Worm (Caenorhabditis elegans) whole organism, L3 larva: ENCODE data around the gene F11G11.14.

Experiments used
- R02D3.7 ChIP-seq: fragments of 150-350 bp; optimal IDR thresholded peaks from 2 replicates; lab custom pipeline; 2014; ENCODE audit warnings: missing biosample characterization, missing genetic modification characterization
- ZK546.5 ChIP-seq: sonication (generic microtip); optimal IDR thresholded peaks from 2 replicates; lab custom pipeline; 2017; ENCODE audit warnings: missing biosample characterization, missing genetic modification characterization
- aly-2 ChIP-seq: fragments of 150-350 bp; optimal IDR thresholded peaks from 2 replicates; lab custom pipeline; 2014; ENCODE audit warnings: missing biosample characterization, missing genetic modification characterization
- ama-1 ChIP-seq: fragments of 150-350 bp; optimal IDR thresholded peaks from 2 replicates; lab custom pipeline; 2018
- ceh-16 ChIP-seq: sonication (generic microtip); optimal IDR thresholded peaks from 2 replicates; lab custom pipeline; 2017; ENCODE audit warnings: missing biosample characterization, missing genetic modification characterization
- ceh-28 ChIP-seq: fragments of 150-350 bp; optimal IDR thresholded peaks from 2 replicates; lab custom pipeline; 2014; ENCODE audit warnings: missing biosample characterization, missing genetic modification reagents, missing genetic modification characterization
- ceh-82 ChIP-seq: fragments of 150-350 bp; optimal IDR thresholded peaks from 2 replicates; lab custom pipeline; 2014; ENCODE audit warnings: missing biosample characterization, missing genetic modification characterization
- daf-12 ChIP-seq: fragments of 150-350 bp; optimal IDR thresholded peaks from 2 replicates; lab custom pipeline; 2014; ENCODE audit warnings: missing biosample characterization, missing genetic modification reagents, missing genetic modification characterization
- egl-27 ChIP-seq: sonication (generic microtip); optimal IDR thresholded peaks from 4 replicates; lab custom pipeline; 2017; ENCODE audit warnings: missing biosample characterization, missing genetic modification reagents, missing genetic modification characterization
- egl-5 ChIP-seq: fragments of 150-350 bp; optimal IDR thresholded peaks from 2 replicates; lab custom pipeline; 2017; ENCODE audit warnings: missing biosample characterization, missing genetic modification reagents, missing genetic modification characterization, inconsistent platforms
- elt-1 ChIP-seq: fragments of 150-350 bp; optimal IDR thresholded peaks from 2 replicates; lab custom pipeline; 2014; ENCODE audit warnings: missing biosample characterization, missing genetic modification characterization
- elt-2 ChIP-seq: sonication (generic microtip); optimal IDR thresholded peaks from 2 replicates; lab custom pipeline; 2016; ENCODE audit warnings: missing genetic modification reagents, mild to moderate bottlenecking, missing genetic modification characterization, missing compliant biosample characterization
- elt-3 ChIP-seq, 3 experiments: fragments of 150-350 bp in 1 of 3; sonication (generic microtip) in 2 of 3; optimal IDR thresholded peaks; 2 replicates in 2 of 3; 4 replicates in 1 of 3; lab custom pipeline; 2014 to 2017; ENCODE audit warnings: missing biosample characterization in 3 of 3, missing genetic modification characterization in 3 of 3
- eor-1 ChIP-seq, 2 experiments: fragments of 150-350 bp; optimal IDR thresholded peaks; 2 replicates each; lab custom pipeline; 2014 to 2018; ENCODE audit warnings: missing biosample characterization in 2 of 2, missing genetic modification characterization in 2 of 2
- fkh-2 ChIP-seq: fragments of 150-350 bp; optimal IDR thresholded peaks from 2 replicates; lab custom pipeline; 2014; ENCODE audit warnings: missing biosample characterization, missing genetic modification reagents, missing genetic modification characterization
- fos-1 ChIP-seq: fragments of 150-350 bp; optimal IDR thresholded peaks from 2 replicates; lab custom pipeline; 2014; ENCODE audit warnings: missing biosample characterization, missing genetic modification characterization
- hmg-11 ChIP-seq: sonication (generic microtip); optimal IDR thresholded peaks from 2 replicates; lab custom pipeline; 2016; ENCODE audit warnings: missing genetic modification characterization, missing compliant biosample characterization
- jun-1 ChIP-seq: fragments of 150-350 bp; optimal IDR thresholded peaks from 2 replicates; lab custom pipeline; 2014; ENCODE audit warnings: missing biosample characterization, missing genetic modification reagents, missing genetic modification characterization
- lin-15B ChIP-seq: fragments of 150-350 bp; optimal IDR thresholded peaks from 2 replicates; lab custom pipeline; 2014; ENCODE audit warnings: missing biosample characterization, missing genetic modification characterization
- lin-39 ChIP-seq: fragments of 150-350 bp; optimal IDR thresholded peaks from 2 replicates; lab custom pipeline; 2018; ENCODE audit warnings: missing biosample characterization, missing genetic modification reagents, missing genetic modification characterization
- lsy-12 ChIP-seq: sonication (generic microtip); optimal IDR thresholded peaks from 2 replicates; lab custom pipeline; 2016; ENCODE audit warnings: mild to moderate bottlenecking, missing genetic modification characterization, missing compliant biosample characterization
- mdl-1 ChIP-seq: fragments of 150-350 bp; optimal IDR thresholded peaks from 2 replicates; lab custom pipeline; 2014; ENCODE audit warnings: missing biosample characterization, missing genetic modification characterization
- mml-1 ChIP-seq: fragments of 150-350 bp; sonication (generic microtip); optimal IDR thresholded peaks from 3 replicates; lab custom pipeline; 2014; ENCODE audit warnings: missing biosample characterization, missing genetic modification characterization
- nfya-1 ChIP-seq: sonication (generic microtip); optimal IDR thresholded peaks from 2 replicates; lab custom pipeline; 2017; ENCODE audit warnings: missing genetic modification characterization, mild to moderate bottlenecking, missing compliant biosample characterization, antibody characterized with exemption, moderate library complexity; ENCODE audit not compliant: insufficient read depth
- nhr-11 ChIP-seq: fragments of 150-350 bp; optimal IDR thresholded peaks from 2 replicates; lab custom pipeline; 2014; ENCODE audit warnings: missing biosample characterization, missing genetic modification characterization
- nhr-12 ChIP-seq: fragments of 150-350 bp; optimal IDR thresholded peaks from 2 replicates; lab custom pipeline; 2014; ENCODE audit warnings: missing biosample characterization, missing genetic modification characterization
- nhr-23 ChIP-seq: fragments of 150-350 bp; optimal IDR thresholded peaks from 2 replicates; lab custom pipeline; 2014; ENCODE audit warnings: missing biosample characterization, missing genetic modification reagents, missing genetic modification characterization
- nhr-237 ChIP-seq: fragments of 150-350 bp; optimal IDR thresholded peaks from 2 replicates; lab custom pipeline; 2014; ENCODE audit warnings: missing biosample characterization, missing genetic modification characterization
- nhr-25 ChIP-seq: sonication (generic microtip); optimal IDR thresholded peaks from 2 replicates; lab custom pipeline; 2017; ENCODE audit warnings: missing biosample characterization, missing genetic modification characterization
- nhr-28 ChIP-seq: fragments of 150-350 bp; optimal IDR thresholded peaks from 2 replicates; lab custom pipeline; 2014; ENCODE audit warnings: missing biosample characterization, missing genetic modification characterization
- nhr-43 ChIP-seq: sonication (generic microtip); optimal IDR thresholded peaks from 2 replicates; lab custom pipeline; 2016; ENCODE audit warnings: mild to moderate bottlenecking, missing genetic modification characterization, missing compliant biosample characterization; ENCODE audit not compliant: poor library complexity, severe bottlenecking
- nhr-67 ChIP-seq: fragments of 150-350 bp; optimal IDR thresholded peaks from 2 replicates; lab custom pipeline; 2014; ENCODE audit warnings: missing biosample characterization, missing genetic modification characterization
- nhr-76 ChIP-seq: fragments of 150-350 bp; sonication (generic microtip); optimal IDR thresholded peaks from 5 replicates; lab custom pipeline; 2014; ENCODE audit warnings: missing biosample characterization, missing genetic modification characterization
- nhr-77 ChIP-seq: fragments of 150-350 bp; optimal IDR thresholded peaks from 2 replicates; lab custom pipeline; 2014; ENCODE audit warnings: missing biosample characterization, missing genetic modification characterization
- pha-4 ChIP-seq: fragments of 150-350 bp; optimal IDR thresholded peaks from 2 replicates; lab custom pipeline; 2014; ENCODE audit warnings: missing biosample characterization, missing genetic modification reagents, missing genetic modification characterization
- pqm-1 ChIP-seq: fragments of 150-350 bp; optimal IDR thresholded peaks from 2 replicates; lab custom pipeline; 2017; ENCODE audit warnings: missing biosample characterization, missing genetic modification characterization, inconsistent platforms
- sea-2 ChIP-seq: fragments of 150-350 bp; sonication (generic microtip); optimal IDR thresholded peaks from 4 replicates; lab custom pipeline; 2014; ENCODE audit warnings: missing biosample characterization, missing genetic modification reagents, missing genetic modification characterization
- skn-1 ChIP-seq: fragments of 150-350 bp; optimal IDR thresholded peaks from 2 replicates; lab custom pipeline; 2014; ENCODE audit warnings: missing biosample characterization, missing genetic modification characterization
- snpc-4 ChIP-seq: fragments of 150-350 bp; optimal IDR thresholded peaks from 2 replicates; lab custom pipeline; 2014; ENCODE audit warnings: missing biosample characterization, missing genetic modification characterization
- tbx-2 ChIP-seq: sonication (generic microtip); optimal IDR thresholded peaks from 2 replicates; lab custom pipeline; 2016; ENCODE audit warnings: mild to moderate bottlenecking, missing genetic modification characterization, missing compliant biosample characterization
- unc-39 ChIP-seq: sonication (generic microtip); optimal IDR thresholded peaks from 4 replicates; lab custom pipeline; 2017; ENCODE audit warnings: missing biosample characterization, missing genetic modification characterization
- unc-62 ChIP-seq: fragments of 150-350 bp; sonication (generic microtip); optimal IDR thresholded peaks from 4 replicates; lab custom pipeline; 2014; ENCODE audit warnings: missing biosample characterization, missing genetic modification reagents, missing genetic modification characterization
- zag-1 ChIP-seq: fragments of 150-350 bp; optimal IDR thresholded peaks from 2 replicates; lab custom pipeline; 2014; ENCODE audit warnings: missing biosample characterization, missing genetic modification characterization
- ztf-11 ChIP-seq: fragments of 150-350 bp; optimal IDR thresholded peaks from 2 replicates; lab custom pipeline; 2014; ENCODE audit warnings: missing biosample characterization, missing genetic modification characterization
- ztf-4 ChIP-seq: fragments of 150-350 bp; optimal IDR thresholded peaks from 2 replicates; lab custom pipeline; 2014; ENCODE audit warnings: missing biosample characterization, missing genetic modification characterization

The F11G11.14 gene

DNA sequence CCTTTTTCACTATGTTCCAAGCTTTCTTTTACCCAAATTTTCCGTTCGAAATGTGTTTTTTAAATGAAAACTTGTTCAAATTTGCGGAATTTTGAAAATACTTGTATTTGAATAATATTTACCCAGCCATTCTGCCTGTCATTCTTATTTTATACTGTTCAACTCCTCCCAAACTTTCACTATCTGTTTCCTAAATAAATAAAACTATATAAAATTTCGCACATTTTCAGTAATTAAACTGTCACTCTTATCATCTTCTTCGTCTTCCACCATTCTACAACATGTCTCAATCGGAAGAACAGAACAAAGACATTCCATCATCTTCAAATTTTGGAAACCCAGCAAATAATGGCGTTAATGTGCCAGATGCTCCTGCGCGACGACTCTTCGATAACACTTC, 41.3 kb downstream of the F11G11.14 start, which contains the start of gene btbd-10:
TSS of gene btbd-10 (plus strand) at position 231 of the 400 bp plus-strand sequence.
- TF ChIP-seq nhr-76 (tag; lab: Kevin White, UChicago) (no peak), elt-2 (tag; lab: Kevin White, UChicago) (peak; percentile 75)

DNA sequence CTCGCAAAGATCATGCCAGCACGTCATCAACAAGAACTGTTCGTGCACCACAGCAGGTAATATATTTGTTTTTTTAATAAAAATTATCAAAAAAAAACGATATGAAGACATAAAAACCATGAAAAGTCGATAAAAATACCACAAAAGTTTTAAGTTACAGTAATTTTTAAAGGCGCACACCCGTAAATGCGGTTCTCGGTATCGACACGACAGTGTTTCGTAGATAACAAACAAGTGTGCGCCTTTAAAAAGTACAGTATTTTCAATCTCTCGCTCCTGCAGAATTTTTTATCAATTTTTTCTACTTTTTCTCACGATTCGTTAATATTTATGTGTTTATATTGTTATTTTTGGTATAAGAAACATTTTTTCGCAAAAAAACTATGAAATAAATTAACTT, 41.9 kb downstream of the F11G11.14 start:
- TF ChIP-seq lin-15B (tag; lab: Kevin White, UChicago) (no peak), ceh-16 (tag; lab: Kevin White, UChicago) (no peak), nhr-12 (tag; lab: Kevin White, UChicago) (no peak), nhr-43 (tag; lab: Kevin White, UChicago) (no peak), unc-62 (GFP tag; lab: Kevin White, UChicago) (no peak), nhr-77 (tag; lab: Kevin White, UChicago) (no peak), nhr-25 (tag; lab: Kevin White, UChicago) (no peak), hmg-11 (no peak), ceh-82 (no peak), aly-2 (no peak), mml-1 (no peak), daf-12 (tag; lab: Kevin White, UChicago) (no peak), jun-1 (tag; lab: Kevin White, UChicago) (no peak), egl-5 (tag; lab: Kevin White, UChicago) (no peak), nhr-28 (no peak), fkh-2 (tag; lab: Kevin White, UChicago) (no peak), ztf-11 (tag; lab: Kevin White, UChicago) (no peak)

ce11 chrII:4905883-4906282, 42.4 kb downstream of the F11G11.14 start:
- TF ChIP-seq tbx-2 (no peak), elt-2 (tag; lab: Kevin White, UChicago) (no peak), snpc-4 (tag; lab: Kevin White, UChicago) (no peak), nhr-76 (tag; lab: Kevin White, UChicago) (no peak), nhr-25 (tag; lab: Kevin White, UChicago) (no peak), zag-1 (tag; lab: Kevin White, UChicago) (no peak), jun-1 (tag; lab: Kevin White, UChicago) (no peak), aly-2 (no peak), mml-1 (no peak), nfya-1 (no peak), eor-1 (tag; optimal IDR thresholded peaks at IDR 0.05; lab: Kevin White, UChicago) (no peak), unc-62 (GFP tag; lab: Kevin White, UChicago) (no peak), ztf-11 (tag; lab: Kevin White, UChicago) (no peak), fkh-2 (tag; lab: Kevin White, UChicago) (no peak), sea-2 (GFP tag; lab: Kevin White, UChicago) (no peak), nhr-23 (tag; lab: Kevin White, UChicago) (no peak), ZK546.5 (no peak), nhr-28 (no peak), nhr-11 (tag; lab: Kevin White, UChicago) (no peak), mdl-1 (tag; lab: Kevin White, UChicago) (no peak)

ce11 chrII:4908160-4908559, 44.7 kb downstream of the F11G11.14 start:
- TF ChIP-seq pqm-1 (tag; lab: Kevin White, UChicago): no peak
- TF ChIP-seq nhr-237 (tag; lab: Kevin White, UChicago): no peak
- TF ChIP-seq ceh-16 (tag; lab: Kevin White, UChicago): no peak
- TF ChIP-seq egl-5 (tag; lab: Kevin White, UChicago): peak; percentile 88
- no peak for TF ChIP-seq lsy-12 (tag; lab: Kevin White, UChicago)
- TF ChIP-seq eor-1 (tag; optimal IDR thresholded peaks at IDR 0.05; lab: Kevin White, UChicago): no peak
- no peak for TF ChIP-seq nhr-77 (tag; lab: Kevin White, UChicago)
- peak; percentile 48 for TF ChIP-seq nfya-1
- no peak for TF ChIP-seq unc-39 (tag; lab: Kevin White, UChicago)
- no peak for TF ChIP-seq elt-1 (tag; lab: Kevin White, UChicago)
- TF ChIP-seq nhr-28: no peak
- no peak for TF ChIP-seq sea-2 (GFP tag; lab: Kevin White, UChicago)
- no peak for TF ChIP-seq elt-3 (tag; optimal IDR thresholded peaks at IDR 0.05; lab: Kevin White, UChicago)
- no peak for TF ChIP-seq nhr-12 (tag; lab: Kevin White, UChicago)
- TF ChIP-seq ztf-11 (tag; lab: Kevin White, UChicago): no peak
- no peak for TF ChIP-seq ztf-4
- TF ChIP-seq fos-1 (tag; lab: Kevin White, UChicago): no peak
- TF ChIP-seq hmg-11: no peak
- TF ChIP-seq nhr-43 (tag; lab: Kevin White, UChicago): no peak
- peak; percentile 26 for TF ChIP-seq nhr-23 (tag; lab: Kevin White, UChicago)
- no peak for TF ChIP-seq lin-15B (tag; lab: Kevin White, UChicago)
- TF ChIP-seq nhr-67 (tag; lab: Kevin White, UChicago): no peak
- no peak for TF ChIP-seq mml-1
- peak; percentile 22 for TF ChIP-seq elt-2 (tag; lab: Kevin White, UChicago)
- no peak for TF ChIP-seq R02D3.7 (tag; lab: Kevin White, UChicago)
- TF ChIP-seq tbx-2: peak; percentile 5
- no peak for TF ChIP-seq daf-12 (tag; lab: Kevin White, UChicago)
- no peak for TF ChIP-seq ama-1
- TF ChIP-seq pha-4 (tag; lab: Kevin White, UChicago): no peak
- no peak for TF ChIP-seq ceh-82
- TF ChIP-seq skn-1 (tag; lab: Kevin White, UChicago): peak; percentile 93
- TF ChIP-seq lin-39 (tag; lab: Kevin White, UChicago): peak; percentile 25
- TF ChIP-seq ceh-28 (tag; lab: Kevin White, UChicago): no peak
- no peak for TF ChIP-seq egl-27 (tag; lab: Kevin White, UChicago)
